Fruit fly (Drosophila melanogaster): ENCODE measurements around the gene SNF4Agamma.

The SNF4Agamma gene

DNA sequence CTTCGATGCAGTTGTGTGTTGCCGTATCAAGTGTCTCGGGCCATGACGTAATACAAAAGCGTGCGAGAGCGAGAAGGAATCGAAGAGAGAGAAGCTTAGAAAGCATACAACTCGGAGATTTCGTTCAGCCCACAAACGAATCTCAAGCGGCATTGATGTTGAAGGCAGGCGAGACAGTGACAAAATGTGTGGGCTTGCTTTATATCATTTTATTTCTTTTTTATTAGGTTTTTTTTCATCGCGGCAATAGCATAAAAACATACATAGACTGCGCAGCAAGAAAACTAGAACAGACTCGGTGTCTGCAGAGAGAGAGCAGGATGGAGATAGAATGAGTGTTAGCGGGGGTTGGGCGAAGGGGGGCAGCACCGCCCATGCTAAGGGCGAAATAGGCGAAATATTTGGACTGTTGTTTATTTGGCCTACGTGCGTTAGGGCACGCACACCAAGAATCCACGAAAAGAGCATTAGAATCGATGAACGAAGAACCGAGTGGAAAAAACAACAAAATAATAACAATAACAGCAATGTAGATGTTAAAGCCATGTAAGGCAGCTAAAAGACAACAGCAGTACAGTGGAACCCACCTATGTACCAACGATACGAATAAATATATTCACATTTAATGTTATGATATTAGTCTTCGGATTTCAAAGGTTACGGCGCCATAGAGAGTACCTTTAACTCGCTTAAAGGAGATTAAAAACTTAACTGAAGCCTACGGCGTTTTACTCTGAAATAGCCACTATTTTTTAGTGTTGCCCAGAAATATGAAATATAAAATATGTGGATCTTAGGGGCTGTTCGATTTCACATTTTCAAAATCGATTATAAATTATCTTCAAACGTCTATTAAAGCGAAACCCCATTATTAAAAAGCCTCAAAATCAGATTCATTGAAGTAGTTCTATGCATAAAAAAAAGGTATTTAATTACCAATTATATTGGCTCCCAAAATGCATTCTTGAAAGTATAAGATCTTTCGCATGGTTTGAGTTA, 47.2 kb downstream of the SNF4Agamma start (continued):
- peak; percentile 96 for TF ChIP-seq sd (tag; optimal IDR thresholded peaks at IDR 0.05)
- peak; percentile 64 for TF ChIP-seq Hmr (GFP tag; optimal IDR thresholded peaks at IDR 0.05)
- TF ChIP-seq disco-r (GFP tag; optimal IDR thresholded peaks at IDR 0.05): no peak
- no peak for TF ChIP-seq CG10979 (tag; optimal IDR thresholded peaks at IDR 0.05)
- no peak for TF ChIP-seq Chrac-16 (GFP tag; optimal IDR thresholded peaks at IDR 0.05)
- TF ChIP-seq Sox100B (GFP tag; optimal IDR thresholded peaks at IDR 0.05): peak; percentile 52
- peak; percentile 29 for TF ChIP-seq CG17829 (tag; optimal IDR thresholded peaks at IDR 0.05)
- peak; percentile 24 for TF ChIP-seq ATbp (GFP tag; optimal IDR thresholded peaks at IDR 0.05)
- no peak for TF ChIP-seq CG16779 (GFP tag; IDR thresholded peaks at IDR 0.05)
- no peak for TF ChIP-seq psq (GFP tag; optimal IDR thresholded peaks at IDR 0.05)
- TF ChIP-seq HHEX (GFP tag; optimal IDR thresholded peaks at IDR 0.05): peak; percentile 5
- peak; percentile 80 for TF ChIP-seq CG17361 (GFP tag; IDR thresholded peaks at IDR 0.05)
- peak; percentile 91 for TF ChIP-seq sqz (GFP tag; optimal IDR thresholded peaks at IDR 0.05)
- 0 out of 2 replicates have a peak, but pooled peaks have one; percentile 32 for TF ChIP-seq E2f2 (GFP tag; IDR thresholded peaks at IDR 0.05)
- no peak for TF ChIP-seq CG1602 (GFP tag; optimal IDR thresholded peaks at IDR 0.05)
- no peak for TF ChIP-seq CG3726 (GFP tag; IDR thresholded peaks at IDR 0.05)
- TF ChIP-seq CG3163 (GFP tag; optimal IDR thresholded peaks at IDR 0.05): no peak
- TF ChIP-seq Oli (tag; optimal IDR thresholded peaks at IDR 0.05): peak; percentile 42
- no peak for TF ChIP-seq jigr1 (GFP tag; IDR thresholded peaks at IDR 0.05)
- peak; percentile 47 to 97 for TF ChIP-seq Pdp1 (GFP tag; optimal IDR thresholded peaks at IDR 0.05)
- no peak for TF ChIP-seq grn (GFP tag; optimal IDR thresholded peaks at IDR 0.05)
- no peak; the same call in none of the 2 replicates for TF ChIP-seq chm (GFP tag; IDR thresholded peaks at IDR 0.05)
- TF ChIP-seq Ets65A (GFP tag): peak; percentile 57
- TF ChIP-seq Doc2 (GFP tag; IDR thresholded peaks at IDR 0.05): no peak
- no peak for TF ChIP-seq h (optimal IDR thresholded peaks at IDR 0.05)
- peak; percentile 65 for TF ChIP-seq Ptx1 (GFP tag; IDR thresholded peaks at IDR 0.05)
- no peak for TF ChIP-seq CG11085 (GFP tag; IDR thresholded peaks at IDR 0.05)
- peak; percentile 61; the same call in 1 of the 3 replicates for TF ChIP-seq CG7357 (GFP tag; IDR thresholded peaks at IDR 0.05)
- TF ChIP-seq YL-1 (GFP tag; optimal IDR thresholded peaks at IDR 0.05): no peak
- TF ChIP-seq run (tag; optimal IDR thresholded peaks at IDR 0.05): no peak
- TF ChIP-seq Xrp1 (GFP tag; IDR thresholded peaks at IDR 0.05): peak; percentile 27; the same call in 1 of the 2 replicates
- peak; percentile 44 for TF ChIP-seq cg (GFP tag; optimal IDR thresholded peaks at IDR 0.05)
- 0 out of 2 replicates have a peak, but pooled peaks have one; percentile 15 for TF ChIP-seq unc-4 (GFP tag; IDR thresholded peaks at IDR 0.05; ENCODE audit: partially characterized antibody)
- TF ChIP-seq CG13424 (tag; optimal IDR thresholded peaks at IDR 0.05): peak; percentile 46
- TF ChIP-seq CG9817 (tag; optimal IDR thresholded peaks at IDR 0.05): peak; percentile 40
- peak; percentile 13 for TF ChIP-seq CG4820 (GFP tag; optimal IDR thresholded peaks at IDR 0.05)
- no peak for TF ChIP-seq gcm2 (GFP tag; optimal IDR thresholded peaks at IDR 0.05)
- TF ChIP-seq CG31441 (GFP tag; IDR thresholded peaks at IDR 0.05): peak; percentile 45; the same call in 1 of the 2 replicates
- TF ChIP-seq CG12236 (GFP tag; optimal IDR thresholded peaks at IDR 0.05): no peak
- TF ChIP-seq lov (optimal IDR thresholded peaks at IDR 0.05): no peak
- no peak for TF ChIP-seq lov (GFP tag; IDR thresholded peaks at IDR 0.05)
- TF ChIP-seq org-1 (GFP tag; optimal IDR thresholded peaks at IDR 0.05): peak; percentile 34
- no peak for TF ChIP-seq Dref (GFP tag; IDR thresholded peaks at IDR 0.05)
- no peak for TF ChIP-seq CG6765 (GFP tag; optimal IDR thresholded peaks at IDR 0.05)
- TF ChIP-seq CG2875 (GFP tag; optimal IDR thresholded peaks at IDR 0.05): no peak
- no peak for TF ChIP-seq CG4730 (GFP tag; IDR thresholded peaks at IDR 0.05)
- no peak for TF ChIP-seq CG10565 (GFP tag; optimal IDR thresholded peaks at IDR 0.05)
- peak; percentile 5 for TF ChIP-seq Hr3 (GFP tag; optimal IDR thresholded peaks at IDR 0.05)
- TF ChIP-seq mam (GFP tag; optimal IDR thresholded peaks at IDR 0.05): peak; percentile 27
- peak; percentile 12 for TF ChIP-seq tin (GFP tag; optimal IDR thresholded peaks at IDR 0.05)
